Fruit fly (Drosophila melanogaster) whole organism, larva: Measurements from ENCODE around the gene Slc25A46a.

Experiments
- noc ChIP-seq: fragments of 200-800 bp; sonication (Bioruptor generic); optimal IDR thresholded peaks from 3 replicates; lab custom pipeline; 2019; ENCODE audit warnings: missing biosample characterization, mild to moderate bottlenecking, missing genetic modification characterization, moderate library complexity

Slc25A46a gene

DNA sequence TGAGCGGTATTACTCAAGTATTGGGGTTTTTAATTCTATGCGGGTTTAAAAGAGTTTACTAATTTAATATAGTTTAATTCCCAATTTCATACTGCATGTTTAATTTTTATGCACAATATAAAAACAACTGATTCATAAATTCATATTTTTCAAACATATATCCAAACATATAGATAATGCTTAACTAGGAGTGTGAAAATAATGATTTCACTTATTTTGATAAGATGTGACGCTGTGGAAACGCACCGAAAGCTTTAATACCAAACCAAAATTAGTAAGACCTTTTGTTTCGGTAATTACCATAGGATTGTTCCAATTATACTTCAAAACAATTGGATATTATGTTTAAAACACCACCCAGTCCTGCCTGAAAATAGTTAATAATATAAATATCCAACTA lies at the start of gene Slc25A46a:
Gene Slc25A46a (plus strand): TSS at position 272 of the 400 bp plus-strand sequence.
- no peak for TF ChIP-seq noc (tag; lab: Kevin White, UChicago)

DNA sequence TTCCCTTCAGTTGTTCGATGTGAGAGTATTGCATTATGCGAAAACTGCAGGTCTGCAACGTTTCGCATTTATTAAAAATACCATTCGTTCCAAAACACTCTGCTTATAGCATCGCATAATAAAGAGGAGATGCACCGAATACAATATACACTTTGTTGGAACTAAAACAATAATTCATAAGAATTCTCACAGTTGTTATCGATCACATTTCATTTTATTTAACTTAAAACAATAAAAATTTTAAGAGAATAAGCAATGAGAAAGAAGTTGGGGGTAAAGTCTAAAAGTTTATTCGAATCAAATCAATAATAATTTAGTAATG lies 49.4 kb upstream of the Slc25A46a start:
- no peak for TF ChIP-seq noc (tag; lab: Kevin White, UChicago)

DNA sequence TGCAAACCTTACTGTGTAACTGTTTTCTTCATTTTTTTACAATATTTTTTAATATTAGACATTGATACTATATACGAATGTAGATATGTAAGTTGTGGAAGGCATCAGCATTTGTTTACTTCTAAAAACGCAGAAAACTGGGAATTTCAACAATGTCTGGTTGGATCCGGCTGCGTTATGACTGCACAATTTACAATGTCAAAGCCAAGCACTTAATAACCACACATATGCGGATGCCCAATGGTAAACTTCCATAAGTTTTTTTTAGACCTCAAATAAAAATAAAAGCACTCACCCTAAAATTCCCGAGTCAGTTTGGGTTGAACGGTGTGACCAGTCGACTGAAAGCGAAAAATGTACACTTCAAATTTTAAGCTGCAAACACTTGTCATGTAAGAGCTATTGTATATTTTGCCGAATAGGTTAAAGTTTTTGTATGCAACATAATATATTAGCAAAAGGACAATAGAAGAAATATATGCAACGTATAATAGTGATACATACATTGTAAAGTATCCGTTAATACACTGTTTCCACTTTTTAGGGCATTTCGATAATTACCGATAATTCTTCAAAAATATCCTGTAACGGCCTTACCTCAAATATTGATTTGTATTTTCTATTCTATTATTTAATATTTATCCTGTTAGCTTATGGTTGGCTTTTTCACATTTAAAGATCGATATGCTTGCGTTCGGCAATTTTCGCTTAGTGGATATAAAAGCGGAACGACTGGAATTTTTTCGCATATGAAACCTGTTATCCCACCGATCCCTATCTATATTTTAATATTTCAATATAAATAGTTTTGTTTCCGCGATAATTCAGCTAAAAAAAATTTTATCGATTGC lies 43.2 kb upstream of the Slc25A46a start, which contains the start of gene Stim:
Gene Stim (minus strand): TSS at position 347 of the 851 bp plus-strand sequence.
- TF ChIP-seq noc (tag; lab: Kevin White, UChicago): no peak

DNA sequence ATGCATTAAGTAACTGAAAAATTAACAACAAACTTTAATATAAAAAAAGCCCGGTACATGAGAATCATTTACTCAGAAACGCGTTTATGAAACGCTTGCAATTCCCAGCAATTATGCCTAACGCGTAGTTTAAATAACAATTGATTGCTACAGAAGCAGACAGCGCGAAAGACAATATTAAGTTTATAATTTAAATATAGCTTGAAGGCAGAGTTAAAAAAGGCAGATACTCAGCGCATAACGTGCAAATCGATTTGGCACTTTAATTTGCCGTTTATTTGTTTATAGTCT lies 42.7 kb upstream of the Slc25A46a start, which contains the start of gene CG8924:
Gene CG8924 (plus strand): TSS at position 122 of the 291 bp plus-strand sequence.
- TF ChIP-seq noc (tag; lab: Kevin White, UChicago): no peak

- no peak for TF ChIP-seq noc (tag; lab: Kevin White, UChicago)
Measured at dm6 chrX:15941527-15941926, 42.0 kb upstream of the Slc25A46a start.

- no peak for TF ChIP-seq noc (tag; lab: Kevin White, UChicago)
Measured at dm6 chrX:15944735-15945323, 38.7 kb upstream of the Slc25A46a start, which contains the start of gene Rrp47. Rrp47 (plus strand) TSS chrX:15944897.

DNA sequence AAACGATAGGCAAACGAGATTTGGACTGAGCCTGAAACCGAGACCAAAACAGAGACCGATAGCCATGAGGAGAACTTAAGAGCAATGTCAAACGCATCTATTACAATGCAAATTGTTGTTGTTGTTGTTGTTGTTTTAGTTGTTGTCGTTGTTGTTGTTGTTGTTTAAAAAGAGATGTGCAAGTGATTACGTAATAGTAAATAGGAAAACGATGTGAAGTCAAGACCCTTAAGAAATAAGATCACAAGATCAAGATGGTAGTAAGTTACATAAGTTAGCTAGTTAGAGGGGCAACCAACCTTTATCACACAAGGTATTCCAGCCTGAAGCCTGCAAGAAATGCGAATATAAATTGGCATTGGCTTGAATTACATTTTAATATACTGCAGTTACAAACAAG lies 33.5 kb upstream of the Slc25A46a start:
- TF ChIP-seq noc (tag; lab: Kevin White, UChicago): no peak

- no peak for TF ChIP-seq noc (tag; lab: Kevin White, UChicago)
Measured at dm6 chrX:15969577-15969976, 14.0 kb upstream of the Slc25A46a start.

- TF ChIP-seq noc (tag; lab: Kevin White, UChicago): no peak
Measured at dm6 chrX:15971574-15971973, 12.0 kb upstream of the Slc25A46a start.

DNA sequence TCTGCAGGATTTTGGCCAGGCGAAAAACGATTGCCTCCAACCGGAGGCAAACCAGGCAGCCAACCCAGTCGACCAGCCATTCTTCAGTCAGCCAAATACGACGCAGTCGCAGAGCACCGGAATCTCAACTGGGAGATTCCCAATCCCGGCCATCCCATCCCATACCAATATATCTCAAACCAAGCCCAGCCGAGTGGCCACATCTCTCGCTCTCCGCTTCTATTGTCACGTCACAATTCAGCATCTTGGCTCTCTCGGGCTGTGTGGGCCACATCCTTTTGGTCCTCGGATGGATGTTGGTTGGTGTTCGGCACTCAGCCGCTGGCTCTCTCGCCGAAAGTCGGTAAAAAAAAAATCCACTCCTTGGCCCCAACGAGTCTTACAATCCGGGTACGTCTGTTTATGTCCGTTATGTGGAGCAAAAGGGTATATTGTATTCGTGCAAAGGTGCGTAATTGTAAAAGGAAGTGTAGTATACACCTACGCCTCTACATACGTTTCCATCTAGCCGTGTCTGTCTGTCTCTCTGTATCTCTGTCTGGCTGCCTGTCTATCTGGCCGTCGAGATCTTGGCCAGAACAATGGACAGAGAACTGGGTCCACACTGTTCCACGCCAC lies 10.3 kb upstream of the Slc25A46a start, which contains the start of gene mmd:
Gene mmd (minus strand): TSS at position 3 of the 618 bp plus-strand sequence.
- TF ChIP-seq noc (tag; lab: Kevin White, UChicago): no peak

- TF ChIP-seq noc (tag; lab: Kevin White, UChicago): no peak
Measured at dm6 chrX:15974125-15974524, 9.4 kb upstream of the Slc25A46a start, which contains the start of gene Or13a. Or13a (plus strand) TSS chrX:15974425.

DNA sequence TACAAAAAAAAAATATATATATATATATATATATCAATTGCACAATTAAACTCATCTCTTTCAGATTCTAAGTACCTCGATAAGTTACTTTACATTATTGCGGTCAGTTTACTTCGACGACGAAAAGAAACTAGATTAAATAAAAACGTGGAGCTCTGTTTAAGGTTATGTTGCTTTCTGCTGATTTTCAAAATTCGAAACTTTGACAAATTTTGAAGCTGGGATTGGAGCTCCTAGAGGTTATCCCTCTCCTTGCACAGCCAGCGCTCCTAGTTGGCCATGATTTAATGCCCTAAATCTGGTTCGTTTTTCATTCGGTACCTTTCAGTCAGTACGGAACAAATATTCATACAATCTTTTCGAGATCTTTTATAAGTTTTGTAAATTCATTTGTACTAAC lies 7.0 kb upstream of the Slc25A46a start, which contains the start of gene CG42766:
Gene CG42766 (plus strand): TSS at position 301 of the 400 bp plus-strand sequence.
- TF ChIP-seq noc (tag; lab: Kevin White, UChicago): no peak

DNA sequence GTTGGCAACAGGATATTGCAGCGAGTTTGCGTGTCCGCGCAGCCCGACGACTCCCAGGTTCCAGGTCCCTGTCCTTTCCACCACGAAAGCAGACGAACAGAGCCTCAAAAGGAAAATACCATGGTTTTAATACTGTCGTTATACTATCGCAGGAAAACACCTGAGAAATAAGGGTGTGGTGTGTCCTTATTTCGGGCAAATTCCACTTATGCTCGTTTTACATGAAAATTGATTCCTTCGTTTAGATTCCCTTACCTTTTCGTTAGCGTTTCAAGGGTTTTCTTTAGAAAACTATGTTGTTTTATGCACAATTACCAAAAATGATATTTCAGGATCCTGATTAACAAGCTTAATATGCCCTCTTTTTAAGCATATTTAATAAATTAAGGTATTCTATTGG lies 728 bp upstream of the Slc25A46a start, which contains the start of gene Cep164:
Gene Cep164 (minus strand): TSS at position 101 of the 400 bp plus-strand sequence.
- no peak for TF ChIP-seq noc (tag; lab: Kevin White, UChicago)

- TF ChIP-seq noc (tag; lab: Kevin White, UChicago): no peak
Measured at dm6 chrX:15986654-15987053, 3.1 kb downstream of the Slc25A46a start, which contains the start of gene ND-20. ND-20 (minus strand) TSS chrX:15986808.

DNA sequence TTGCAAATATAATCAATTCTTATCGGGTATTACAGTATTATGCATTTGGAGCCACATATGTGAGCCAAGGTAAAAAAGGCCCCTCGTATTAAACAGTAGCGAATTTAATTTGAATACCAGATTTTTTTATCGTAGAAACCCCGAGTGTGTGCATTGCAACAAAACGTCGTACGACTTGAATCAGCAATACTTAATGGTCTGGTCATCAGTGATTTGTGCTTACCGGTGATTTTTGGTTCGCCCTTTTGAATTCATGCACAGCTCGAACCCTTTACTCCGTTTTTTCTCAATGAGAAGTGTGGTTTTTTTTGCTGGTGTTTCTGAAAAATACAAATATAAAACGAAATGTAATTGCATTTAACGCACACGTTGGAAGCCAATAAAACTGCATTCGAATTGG lies 6.1 kb downstream of the Slc25A46a start:
- TF ChIP-seq noc (tag; lab: Kevin White, UChicago): no peak
